Fruit fly (Drosophila melanogaster) whole organism, wandering third instar larva: ENCODE measurements around the gene gdl.

ENCODE experiments used
- Abd-B ChIP-seq: fragments of >200 bp; optimal IDR thresholded peaks from 2 replicates; lab custom pipeline; 2017; ENCODE audit warnings: missing biosample characterization, missing genetic modification characterization
- CG9705 ChIP-seq: fragments of 200-800 bp; sonication (Bioruptor generic); optimal IDR thresholded peaks from 2 replicates; lab custom pipeline; 2018; ENCODE audit warnings: missing biosample characterization, mild to moderate bottlenecking, missing genetic modification characterization
- CrebA ChIP-seq: fragments of 200-800 bp; sonication (Bioruptor generic); optimal IDR thresholded peaks from 2 replicates; lab custom pipeline; 2016; ENCODE audit warnings: missing biosample characterization, mild to moderate bottlenecking, missing genetic modification characterization, borderline replicate concordance
- Dif ChIP-seq: fragments of 200-275, 200-300 bp; sonication (Bioruptor generic); optimal IDR thresholded peaks from 2 replicates; lab custom pipeline; 2018; ENCODE audit warnings: missing biosample characterization, missing genetic modification characterization; ENCODE audit not compliant: partially characterized antibody
- GATAd ChIP-seq: sonication (Bioruptor generic); optimal IDR thresholded peaks from 2 replicates; lab custom pipeline; 2016; ENCODE audit warnings: missing biosample characterization, missing genetic modification characterization
- Hnf4 ChIP-seq: fragments of 200-800 bp; sonication (Bioruptor generic); optimal IDR thresholded peaks from 2 replicates; lab custom pipeline; 2016; ENCODE audit warnings: missing biosample characterization, mild to moderate bottlenecking, missing genetic modification characterization
- Hr78 ChIP-seq: fragments of >200 bp; optimal IDR thresholded peaks from 2 replicates; lab custom pipeline; 2017; ENCODE audit warnings: missing biosample characterization, missing genetic modification characterization
- Hr83 ChIP-seq: fragments of 200-300 bp; sonication (Bioruptor generic); optimal IDR thresholded peaks from 2 replicates; lab custom pipeline; 2016; ENCODE audit warnings: missing biosample characterization, mild to moderate bottlenecking, missing genetic modification characterization, moderate library complexity; ENCODE audit not compliant: poor library complexity, severe bottlenecking
- Jra ChIP-seq: sonication (Bioruptor generic); optimal IDR thresholded peaks from 2 replicates; lab custom pipeline; 2016; ENCODE audit warnings: missing biosample characterization, missing genetic modification characterization
- Mio ChIP-seq: sonication (Bioruptor generic); optimal IDR thresholded peaks from 2 replicates; lab custom pipeline; 2016; ENCODE audit warnings: missing biosample characterization, missing genetic modification characterization
- Myc ChIP-seq: fragments of >200 bp; optimal IDR thresholded peaks from 2 replicates; lab custom pipeline; 2017
- N ChIP-seq: fragments of >200 bp; optimal IDR thresholded peaks from 2 replicates; lab custom pipeline; 2018; ENCODE audit warnings: missing biosample characterization, missing external identifiers, missing genetic modification characterization
- OdsH ChIP-seq: fragments of 200-800 bp; sonication (Bioruptor generic); optimal IDR thresholded peaks from 2 replicates; lab custom pipeline; 2016; ENCODE audit warnings: missing biosample characterization, mild to moderate bottlenecking, missing genetic modification characterization
- Rel ChIP-seq, 2 experiments: fragments of 200-800 bp; sonication (Bioruptor generic) in 1 of 2; optimal IDR thresholded peaks; 2 replicates in 1 of 2; 3 replicates in 1 of 2; lab custom pipeline; 2016 to 2019; ENCODE audit warnings: mild to moderate bottlenecking in 2 of 2, missing biosample characterization in 2 of 2, missing genetic modification characterization in 2 of 2, moderate library complexity in 1 of 2
- Vsx2 ChIP-seq: fragments of 200-300, 225-300 bp; sonication (Bioruptor generic); optimal IDR thresholded peaks from 2 replicates; lab custom pipeline; 2018; ENCODE audit warnings: missing biosample characterization, missing genetic modification characterization; ENCODE audit not compliant: partially characterized antibody
- br ChIP-seq: fragments of 200-800 bp; sonication (Bioruptor generic); optimal IDR thresholded peaks from 2 replicates; lab custom pipeline; 2016; ENCODE audit warnings: missing biosample characterization, missing genetic modification characterization
- brk ChIP-seq: fragments of 200-800 bp; sonication (Bioruptor generic); optimal IDR thresholded peaks from 2 replicates; lab custom pipeline; 2016; ENCODE audit warnings: missing biosample characterization, mild to moderate bottlenecking, missing genetic modification characterization
- dl ChIP-seq, 2 experiments: fragments of 175-275, 200-275 bp in 1 of 2; fragments of 200-275 bp in 1 of 2; sonication (Bioruptor generic); optimal IDR thresholded peaks; lab custom pipeline; 2018; ENCODE audit warnings: mild to moderate bottlenecking in 2 of 2, missing biosample characterization in 2 of 2, missing genetic modification characterization in 2 of 2, moderate library complexity in 2 of 2; ENCODE audit not compliant: partially characterized antibody in 2 of 2, insufficient read depth in 1 of 2
- dmrt93B ChIP-seq: fragments of 200-800 bp; sonication (Bioruptor generic); optimal IDR thresholded peaks from 2 replicates; lab custom pipeline; 2018; ENCODE audit warnings: missing biosample characterization, mild to moderate bottlenecking, missing genetic modification characterization
- dsf ChIP-seq: sonication (Bioruptor generic); optimal IDR thresholded peaks from 2 replicates; lab custom pipeline; 2016; ENCODE audit warnings: missing biosample characterization, missing genetic modification characterization, borderline replicate concordance
- foxo ChIP-seq, 2 experiments: fragments of 200-800 bp; sonication (Bioruptor generic); optimal IDR thresholded peaks; 2 replicates in 1 of 2; 3 replicates in 1 of 2; lab custom pipeline; 2016 to 2017; ENCODE audit warnings: missing biosample characterization in 2 of 2, missing genetic modification characterization in 2 of 2
- h ChIP-seq: fragments of 200-800 bp; sonication (Bioruptor generic); optimal IDR thresholded peaks from 3 replicates; lab custom pipeline; 2016; ENCODE audit warnings: missing biosample characterization, mild to moderate bottlenecking, missing genetic modification characterization
- lola ChIP-seq: fragments of >200 bp; optimal IDR thresholded peaks from 2 replicates; lab custom pipeline; 2017; ENCODE audit warnings: missing biosample characterization, missing genetic modification characterization
- pan ChIP-seq: fragments of >200 bp; optimal IDR thresholded peaks from 2 replicates; lab custom pipeline; 2017
- rgr ChIP-seq: fragments of 200-800 bp; sonication (Bioruptor generic); optimal IDR thresholded peaks from 3 replicates; lab custom pipeline; 2016; ENCODE audit warnings: missing biosample characterization, mild to moderate bottlenecking, missing genetic modification characterization
- sv ChIP-seq: fragments of 200-800 bp; sonication (Bioruptor generic); optimal IDR thresholded peaks from 3 replicates; lab custom pipeline; 2016; ENCODE audit warnings: missing biosample characterization, missing genetic modification characterization
- usp ChIP-seq: fragments of >200 bp; optimal IDR thresholded peaks from 2 replicates; lab custom pipeline; 2017; ENCODE audit warnings: missing biosample characterization, missing genetic modification characterization
- woc ChIP-seq: sonication (Bioruptor generic); optimal IDR thresholded peaks from 2 replicates; lab custom pipeline; 2016; ENCODE audit warnings: missing biosample characterization, mild to moderate bottlenecking, missing genetic modification characterization

The gdl gene

DNA sequence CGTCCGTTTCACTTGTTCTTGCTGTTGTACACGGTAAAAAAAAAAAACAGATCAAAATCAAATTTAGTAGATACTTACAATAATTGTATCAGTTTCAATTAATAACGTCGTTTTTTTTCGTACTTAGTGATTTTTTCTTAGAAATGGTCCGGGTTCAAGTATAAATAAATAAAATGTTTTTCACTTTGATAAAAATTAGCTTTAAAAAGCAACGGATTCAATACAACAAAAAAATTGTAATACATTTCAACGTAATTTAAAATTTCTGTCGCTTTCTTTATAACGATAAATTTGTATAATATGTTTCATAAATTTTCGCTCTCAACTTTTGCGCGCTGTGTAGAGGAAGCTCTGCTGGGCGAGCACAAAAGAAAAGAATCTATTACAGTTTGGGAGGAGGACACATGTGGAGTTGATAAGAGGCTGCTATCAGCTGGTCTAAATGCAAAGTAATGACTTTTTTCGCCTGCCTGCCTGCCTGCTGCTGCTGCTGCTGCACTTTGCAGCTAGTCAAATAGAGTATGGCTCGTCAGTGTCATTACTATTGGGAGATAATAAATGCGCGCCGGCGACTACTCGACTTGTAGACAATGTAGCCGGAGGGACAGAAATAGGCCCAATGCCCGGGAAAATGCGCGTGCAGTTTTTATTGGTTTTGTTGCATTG is 28.8 kb downstream of the gdl start (continued):
- TF ChIP-seq GATAd (GFP tag; lab: Kevin White, UChicago) (no peak), Mio (GFP tag; lab: Kevin White, UChicago) (no peak), Vsx2 (GFP tag; lab: Kevin White, UChicago) (no peak), usp (GFP tag; lab: Kevin White, UChicago) (no peak), woc (GFP tag; lab: Kevin White, UChicago) (no peak), foxo (GFP tag; optimal IDR thresholded peaks at IDR 0.05; lab: Kevin White, UChicago) (peak in 1 of 2 experiments; percentile 56), Myc (lab: Kevin White, UChicago) (no peak), dsf (GFP tag; lab: Kevin White, UChicago) (no peak), lola (GFP tag; lab: Kevin White, UChicago) (no peak), OdsH (peak; percentile 46), Abd-B (no peak)
- TF ChIP-seq, all 38 proteins: peak for 13

DNA sequence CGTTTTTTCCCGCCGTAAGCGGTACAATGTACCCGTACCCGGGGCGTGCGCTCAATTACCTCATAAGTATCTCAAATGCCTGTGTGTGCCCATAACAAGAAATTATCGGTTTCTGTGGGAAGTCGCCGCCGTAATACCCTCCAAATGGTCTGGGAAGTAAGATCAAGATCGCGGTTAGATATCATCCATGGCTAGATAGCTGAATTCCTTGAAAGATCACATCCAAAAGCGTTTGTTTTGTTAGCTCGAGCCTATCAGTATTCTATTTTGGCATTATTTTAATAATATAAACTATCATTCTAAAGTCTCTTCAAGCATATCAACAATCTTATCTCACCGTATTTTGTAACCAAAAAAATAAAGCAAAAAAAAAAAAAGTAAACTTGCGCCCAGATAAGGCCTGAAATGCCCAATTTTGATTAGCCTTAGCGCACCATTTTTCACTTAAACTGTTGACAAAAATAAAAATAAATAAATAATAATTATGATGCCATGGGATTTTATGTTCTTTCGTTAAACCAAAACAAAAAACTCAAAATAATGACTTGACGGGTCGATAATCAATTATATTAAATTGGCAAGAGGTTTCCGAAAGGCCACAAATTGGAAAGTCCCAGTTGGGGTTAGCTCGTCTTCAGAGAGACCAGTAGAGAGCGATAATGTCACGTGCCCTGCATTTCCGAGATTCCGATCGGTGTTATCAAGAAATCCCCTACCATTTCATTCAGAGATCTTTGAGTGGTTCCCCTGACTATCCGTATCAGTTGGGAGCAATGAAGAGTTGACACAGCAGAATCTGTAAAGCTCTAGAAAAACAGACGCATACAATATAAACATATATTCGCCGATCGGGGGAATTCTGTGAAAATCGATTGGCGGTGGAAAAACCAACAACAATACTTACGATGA is 29.6 kb downstream of the gdl start:
- no peak for TF ChIP-seq Hr78 (GFP tag; lab: Kevin White, UChicago)
- TF ChIP-seq Rel (GFP tag; optimal IDR thresholded peaks at IDR 0.05; lab: Kevin White, UChicago), result no peak
- TF ChIP-seq Rel (tag; optimal IDR thresholded peaks at IDR 0.05; lab: Kevin White, UChicago), result peak; percentile 95

DNA sequence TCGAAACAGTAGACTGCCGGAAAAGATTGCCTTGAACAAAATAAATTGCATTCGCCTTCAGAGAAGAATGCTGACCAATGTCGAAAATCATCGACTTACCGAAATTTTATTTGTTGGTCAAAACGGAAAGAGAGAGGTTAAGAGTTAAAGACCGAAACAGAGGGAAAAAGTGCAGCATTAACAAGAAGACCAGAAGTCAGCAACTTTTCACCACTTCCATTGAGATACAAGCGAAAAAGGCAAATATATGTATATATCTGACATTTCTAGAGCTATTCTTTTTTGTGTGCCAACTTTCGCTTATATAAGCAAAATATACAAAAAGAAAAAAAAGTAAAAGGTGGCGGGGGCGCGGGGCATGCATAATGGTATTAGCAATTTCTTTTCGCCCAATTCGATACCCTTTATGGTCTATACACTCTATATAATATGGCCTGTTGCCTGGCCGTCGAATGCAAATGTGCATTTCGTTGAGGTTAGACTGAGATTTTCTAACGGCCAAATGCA is 30.7 kb downstream of the gdl start:
- TF ChIP-seq Hr83 (GFP tag; lab: Kevin White, UChicago) (no peak), br (GFP tag; lab: Kevin White, UChicago) (no peak), Vsx2 (GFP tag; lab: Kevin White, UChicago) (no peak), sv (GFP tag; lab: Kevin White, UChicago) (no peak), Hr78 (GFP tag; lab: Kevin White, UChicago) (no peak), lola (GFP tag; lab: Kevin White, UChicago) (no peak), CrebA (GFP tag; lab: Kevin White, UChicago) (no peak), dl (GFP tag; optimal IDR thresholded peaks at IDR 0.05; lab: Kevin White, UChicago; ENCODE audit: insufficient read depth in 1 of 2, partially characterized antibody in 2 of 2) (no peak)
- TF ChIP-seq, all 38 proteins: peak for 0

DNA sequence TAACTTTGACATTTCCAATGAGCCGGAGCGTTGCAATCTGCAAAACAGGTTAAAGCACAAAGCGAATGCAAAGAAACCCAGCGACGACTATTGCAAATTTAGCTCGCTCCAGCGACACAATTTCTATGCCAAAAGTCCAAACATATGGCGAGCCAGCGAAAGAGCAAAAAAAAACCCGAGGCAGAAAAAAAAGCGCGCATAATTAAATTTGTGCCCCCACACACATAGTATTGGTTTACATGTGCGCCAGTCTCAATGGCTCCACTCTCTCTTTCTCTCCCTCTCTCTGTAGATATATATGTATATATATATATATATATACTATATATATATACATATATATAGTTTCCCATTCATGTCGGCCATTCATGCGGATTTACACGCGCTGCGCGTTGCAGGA is 31.4 kb downstream of the gdl start:
- TF ChIP-seq Hr83 (GFP tag; lab: Kevin White, UChicago), result no peak
- no peak for TF ChIP-seq Hnf4 (GFP tag; lab: Kevin White, UChicago)
- no peak for TF ChIP-seq brk (GFP tag; lab: Kevin White, UChicago)
- no peak for TF ChIP-seq Dif (GFP tag; lab: Kevin White, UChicago)
- TF ChIP-seq Jra (GFP tag; lab: Kevin White, UChicago), result no peak
- no peak for TF ChIP-seq N (GFP tag; lab: Kevin White, UChicago)
- TF ChIP-seq dl (GFP tag; optimal IDR thresholded peaks at IDR 0.05; lab: Kevin White, UChicago; ENCODE audit: insufficient read depth in 1 of 2, partially characterized antibody in 2 of 2), result no peak
- no peak for TF ChIP-seq Myc (lab: Kevin White, UChicago)
- no peak for TF ChIP-seq dmrt93B (GFP tag; lab: Kevin White, UChicago)
- no peak for TF ChIP-seq foxo (GFP tag; optimal IDR thresholded peaks at IDR 0.05; lab: Kevin White, UChicago)
- no peak for TF ChIP-seq Mio (GFP tag; lab: Kevin White, UChicago)
- TF ChIP-seq pan (lab: Kevin White, UChicago), result no peak
- no peak for TF ChIP-seq dsf (GFP tag; lab: Kevin White, UChicago)
- TF ChIP-seq, all 38 proteins: peak for 0

DNA sequence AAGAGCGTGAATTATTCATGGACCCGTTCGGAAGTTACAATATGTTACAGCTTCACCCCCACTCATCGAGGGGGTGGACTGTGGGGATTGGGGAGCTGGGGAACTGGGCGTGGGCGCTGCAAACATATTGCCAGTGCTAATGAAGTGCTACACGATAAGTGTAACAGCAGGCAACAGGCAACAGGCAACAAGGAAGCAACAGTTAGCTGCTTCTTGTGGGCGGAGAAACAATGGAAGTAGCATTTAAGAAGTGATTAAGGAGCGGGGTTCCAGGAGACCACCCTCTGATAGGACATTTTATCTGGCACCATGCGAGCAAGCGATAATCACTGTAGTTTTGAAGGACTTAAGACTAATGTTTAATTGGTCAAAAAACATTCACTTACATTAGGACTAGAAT is 32.0 kb downstream of the gdl start:
- TF ChIP-seq N (GFP tag; lab: Kevin White, UChicago) (no peak), Myc (lab: Kevin White, UChicago) (no peak), h (GFP tag; lab: Kevin White, UChicago) (no peak), rgr (GFP tag; lab: Kevin White, UChicago) (no peak), CG9705 (GFP tag; lab: Kevin White, UChicago) (no peak), br (GFP tag; lab: Kevin White, UChicago) (no peak), sv (GFP tag; lab: Kevin White, UChicago) (no peak), Mio (GFP tag; lab: Kevin White, UChicago) (no peak)
